Worm (Caenorhabditis elegans): ENCODE data around the gene tpst-2.

DNA sequence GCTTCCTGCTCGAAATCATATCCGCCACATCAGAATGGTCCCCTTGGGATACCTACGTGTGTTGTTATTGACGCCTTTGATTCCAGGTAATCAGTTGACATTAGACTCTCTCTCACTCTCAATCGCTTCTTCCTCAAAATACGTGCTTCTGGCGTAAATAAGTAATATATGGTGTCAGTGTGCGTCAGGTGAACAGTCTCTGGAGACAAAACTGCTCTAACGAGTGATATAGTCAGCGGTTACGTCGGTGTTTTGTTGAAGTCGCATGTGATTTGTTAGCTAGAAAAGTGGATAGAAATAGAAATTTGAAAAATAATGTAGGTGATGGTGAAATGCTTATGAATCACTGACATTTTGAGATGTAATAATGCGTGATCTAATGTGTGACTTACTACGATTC lies 31.0 kb downstream of the tpst-2 start:
- TF ChIP-seq ztf-22 (GFP tag; optimal IDR thresholded peaks at IDR 0.05): no peak
- no peak for TF ChIP-seq lin-35 (GFP tag; optimal IDR thresholded peaks at IDR 0.05)
- TF ChIP-seq snpc-3.4 (tag; optimal IDR thresholded peaks at IDR 0.05): no peak
- no peak for TF ChIP-seq tbp1 (GFP tag; optimal IDR thresholded peaks at IDR 0.05)
- no peak for TF ChIP-seq xnd-1 (tag; optimal IDR thresholded peaks at IDR 0.05)
- TF ChIP-seq madf-8 (GFP tag; conservative IDR thresholded peaks at IDR 0.05): no peak
- no peak for TF ChIP-seq sea-2 (GFP tag; IDR thresholded peaks at IDR 0.05)
- TF ChIP-seq Y95B8A.8 (GFP tag; IDR thresholded peaks at IDR 0.05): no peak
- no peak for TF ChIP-seq aptf-3 (GFP tag; IDR thresholded peaks at IDR 0.05)
- no peak for TF ChIP-seq hlh-26 (GFP tag; conservative IDR thresholded peaks at IDR 0.05)
